Fruit fly (Drosophila melanogaster) whole organism, embryonic: ENCODE data around the gene Jhbp14.
A peak's percentile ranks its signal among the peaks of the same experiment; 100 is the strongest.

Experiments used
- Blimp-1 ChIP-seq: fragments of 200-800 bp; sonication (Bioruptor generic); optimal IDR thresholded peaks from 3 replicates; lab custom pipeline; 2018; ENCODE audit warnings: missing biosample characterization, missing genetic modification characterization, mild to moderate bottlenecking, moderate library complexity, missing genetic modification reagents
- CG10147 ChIP-seq: fragments of 200-800 bp; sonication (Bioruptor generic); optimal IDR thresholded peaks from 2 replicates; lab custom pipeline; 2019; ENCODE audit warnings: missing biosample characterization, mild to moderate bottlenecking, missing genetic modification characterization, moderate library complexity
- CG11085 ChIP-seq: fragments of 200-800 bp; sonication (Bioruptor generic); IDR thresholded peaks from 2 replicates; pipeline ENCODE4 v1.3.6; 2022; ENCODE audit warnings: missing biosample characterization, missing genetic modification characterization
- CG11456 ChIP-seq: fragments of 200-800 bp; sonication (Bioruptor generic); IDR thresholded peaks from 3 replicates; pipeline ENCODE4 v1.3.6; 2022; ENCODE audit warnings: missing biosample characterization, missing genetic modification characterization
- CG11504 ChIP-seq: fragments of 200-800 bp; sonication (Bioruptor generic); optimal IDR thresholded peaks from 3 replicates; lab custom pipeline; 2019; ENCODE audit warnings: missing biosample characterization, mild to moderate bottlenecking, missing genetic modification characterization, moderate library complexity
- CG11723 ChIP-seq: fragments of 200-800 bp; sonication (Bioruptor generic); optimal IDR thresholded peaks from 2 replicates; lab custom pipeline; 2017; ENCODE audit warnings: missing biosample characterization, mild to moderate bottlenecking, missing genetic modification characterization
- CG12104 ChIP-seq: fragments of 200-800 bp; sonication (Bioruptor generic); optimal IDR thresholded peaks from 3 replicates; lab custom pipeline; 2016; ENCODE audit warnings: missing biosample characterization, missing genetic modification characterization
- CG13287 ChIP-seq: fragments of 200-800 bp; sonication (Bioruptor generic); IDR thresholded peaks from 2 replicates; pipeline ENCODE4 v1.3.6; 2022; ENCODE audit warnings: missing biosample characterization, missing genetic modification characterization; ENCODE audit not compliant: partially characterized antibody
- CG13775 ChIP-seq: fragments of 200-800 bp; sonication (Bioruptor generic); optimal IDR thresholded peaks from 3 replicates; lab custom pipeline; 2017; ENCODE audit warnings: missing biosample characterization, mild to moderate bottlenecking, missing genetic modification characterization
- CG14667 ChIP-seq: fragments of 200-800 bp; sonication (Bioruptor generic); IDR thresholded peaks from 2 replicates; pipeline ENCODE4 v1.3.6; 2022; ENCODE audit warnings: missing biosample characterization, missing genetic modification characterization
- CG15601 ChIP-seq: fragments of 200-800 bp; sonication (Bioruptor generic); optimal IDR thresholded peaks from 3 replicates; lab custom pipeline; 2019; ENCODE audit warnings: missing biosample characterization, mild to moderate bottlenecking, missing genetic modification characterization, moderate library complexity
- CG17829 ChIP-seq: fragments of 200-800 bp; optimal IDR thresholded peaks from 2 replicates; lab custom pipeline; 2019; ENCODE audit warnings: missing biosample characterization, mild to moderate bottlenecking, missing genetic modification characterization, moderate library complexity
- CG2875 ChIP-seq: fragments of 200-800 bp; sonication (Bioruptor generic); optimal IDR thresholded peaks from 2 replicates; lab custom pipeline; 2017; ENCODE audit warnings: missing biosample characterization, mild to moderate bottlenecking, missing genetic modification characterization, missing genetic modification reagents
- CG32532 ChIP-seq: fragments of 200-800 bp; sonication (Bioruptor generic); IDR thresholded peaks from 2 replicates; pipeline ENCODE4 v1.3.6; 2022; ENCODE audit warnings: missing biosample characterization, missing genetic modification characterization
- CG33213 ChIP-seq: fragments of 200-800 bp; sonication (Bioruptor generic); optimal IDR thresholded peaks from 3 replicates; lab custom pipeline; 2016; ENCODE audit warnings: missing biosample characterization, missing genetic modification characterization
- CG34422 ChIP-seq: fragments of 200-800 bp; sonication (Bioruptor generic); IDR thresholded peaks from 3 replicates; pipeline ENCODE4 v1.3.6; 2022; ENCODE audit warnings: missing biosample characterization, missing genetic modification characterization
- CG5180 ChIP-seq: fragments of 200-800 bp; sonication (Bioruptor generic); optimal IDR thresholded peaks from 3 replicates; lab custom pipeline; 2017; ENCODE audit warnings: missing biosample characterization, missing genetic modification characterization, mild to moderate bottlenecking, moderate library complexity, missing genetic modification reagents
- CG7963 ChIP-seq: fragments of 200-800 bp; sonication (Bioruptor generic); IDR thresholded peaks from 3 replicates; pipeline ENCODE4 v1.3.6; 2022; ENCODE audit warnings: missing biosample characterization, missing genetic modification characterization; ENCODE audit not compliant: partially characterized antibody
- CG8281 ChIP-seq: fragments of 200-800 bp; sonication (Bioruptor generic); optimal IDR thresholded peaks from 2 replicates; lab custom pipeline; 2018; ENCODE audit warnings: missing biosample characterization, mild to moderate bottlenecking, missing genetic modification characterization, moderate library complexity
- CG8388 ChIP-seq: fragments of 200-800 bp; sonication (Bioruptor generic); optimal IDR thresholded peaks from 2 replicates; lab custom pipeline; 2019; ENCODE audit warnings: missing biosample characterization, mild to moderate bottlenecking, missing genetic modification characterization, moderate library complexity
- CG9609 ChIP-seq: fragments of 200-800 bp; sonication (Bioruptor generic); optimal IDR thresholded peaks from 3 replicates; lab custom pipeline; 2016; ENCODE audit warnings: missing biosample characterization, missing genetic modification characterization
- CkIIα-i1 ChIP-seq: fragments of 200-800 bp; sonication (Bioruptor generic); IDR thresholded peaks from 2 replicates; pipeline ENCODE4 v1.3.6; 2022; ENCODE audit warnings: missing biosample characterization, missing genetic modification characterization
- Dek ChIP-seq: fragments of 200-800 bp; sonication (Bioruptor generic); optimal IDR thresholded peaks from 3 replicates; lab custom pipeline; 2019; ENCODE audit warnings: missing biosample characterization, mild to moderate bottlenecking, missing genetic modification characterization, moderate library complexity
- Drgx ChIP-seq: fragments of 200-800 bp; sonication (Bioruptor generic); IDR thresholded peaks from 2 replicates; pipeline ENCODE4 v1.3.6; 2022; ENCODE audit warnings: missing biosample characterization, missing genetic modification characterization
- Elba2 ChIP-seq: fragments of 200-800 bp; sonication (Bioruptor generic); optimal IDR thresholded peaks from 3 replicates; lab custom pipeline; 2016; ENCODE audit warnings: missing biosample characterization, missing genetic modification characterization
- Ets65A ChIP-seq: fragments of 200-800 bp; sonication (Bioruptor generic); peaks from one replicate; lab custom pipeline; 2016; ENCODE audit warnings: missing biosample characterization, missing genetic modification characterization
- Jarid2 ChIP-seq: fragments of 200-800 bp; sonication (Bioruptor generic); optimal IDR thresholded peaks from 3 replicates; lab custom pipeline; 2017; ENCODE audit warnings: mild to moderate bottlenecking, missing biosample characterization, missing genetic modification reagents, missing genetic modification characterization
- Kr ChIP-seq: fragments of 200-800 bp; sonication (Bioruptor generic); optimal IDR thresholded peaks from 2 replicates; lab custom pipeline; 2017; ENCODE audit warnings: missing biosample characterization, mild to moderate bottlenecking, missing genetic modification characterization
- Lpt ChIP-seq: fragments of >200 bp; optimal IDR thresholded peaks from 2 replicates; lab custom pipeline; 2018; ENCODE audit warnings: missing biosample characterization, missing genetic modification characterization
- Med ChIP-seq: fragments of 200-800 bp; sonication (Bioruptor generic); peaks from one replicate; lab custom pipeline; 2016; ENCODE audit warnings: missing biosample characterization, missing genetic modification characterization, mild to moderate bottlenecking, inconsistent platforms, moderate library complexity
- Oli ChIP-seq: fragments of 200-800 bp; sonication (Bioruptor generic); optimal IDR thresholded peaks from 2 replicates; lab custom pipeline; 2018; ENCODE audit warnings: missing biosample characterization, mild to moderate bottlenecking, missing genetic modification characterization, moderate library complexity
- Six4 ChIP-seq: fragments of 200-800 bp; sonication (Bioruptor generic); optimal IDR thresholded peaks from 2 replicates; lab custom pipeline; 2016; ENCODE audit warnings: missing biosample characterization, missing genetic modification characterization
- Usf ChIP-seq: fragments of 200-800 bp; sonication (Bioruptor generic); optimal IDR thresholded peaks from 2 replicates; lab custom pipeline; 2017; ENCODE audit warnings: missing genotype, missing biosample characterization, missing genetic modification characterization
- Xrp1 ChIP-seq: fragments of 200-800 bp; sonication (Bioruptor generic); IDR thresholded peaks from 2 replicates; pipeline ENCODE4 v1.3.6; 2022; ENCODE audit warnings: missing biosample characterization, missing genetic modification characterization
- chn ChIP-seq: fragments of 200-800 bp; sonication (Bioruptor generic); optimal IDR thresholded peaks from 2 replicates; lab custom pipeline; 2016; ENCODE audit warnings: missing biosample characterization, missing genetic modification characterization
- ci ChIP-seq: fragments of 200-800 bp; sonication (Bioruptor generic); IDR thresholded peaks from 3 replicates; pipeline ENCODE4 v1.3.6; 2022; ENCODE audit warnings: missing biosample characterization, missing genetic modification characterization
- eyg ChIP-seq: fragments of 200-800 bp; sonication (Bioruptor generic); optimal IDR thresholded peaks from 3 replicates; lab custom pipeline; 2016; ENCODE audit warnings: missing biosample characterization, missing genetic modification characterization
- ham ChIP-seq: fragments of 200-800 bp; sonication (Bioruptor generic); IDR thresholded peaks from 2 replicates; pipeline ENCODE4 v1.3.6; 2022; ENCODE audit warnings: missing biosample characterization, missing genetic modification characterization
- her ChIP-seq: fragments of 200-800 bp; sonication (Bioruptor generic); optimal IDR thresholded peaks from 2 replicates; lab custom pipeline; 2016; ENCODE audit warnings: missing biosample characterization, missing genetic modification characterization
- jing ChIP-seq: fragments of 200-800 bp; sonication (Bioruptor generic); optimal IDR thresholded peaks from 2 replicates; lab custom pipeline; 2018; ENCODE audit warnings: missing biosample characterization, mild to moderate bottlenecking, missing genetic modification characterization
- lmd ChIP-seq: fragments of 200-800 bp; sonication (Bioruptor generic); IDR thresholded peaks from 2 replicates; pipeline ENCODE4 v1.3.6; 2022; ENCODE audit warnings: missing biosample characterization, missing genetic modification characterization
- onecut ChIP-seq: fragments of 200-800 bp; sonication (Bioruptor generic); IDR thresholded peaks from 2 replicates; pipeline ENCODE4 v1.3.6; 2022; ENCODE audit warnings: missing biosample characterization, missing genetic modification characterization
- peb ChIP-seq: fragments of 200-800 bp; sonication (Bioruptor generic); IDR thresholded peaks from 2 replicates; pipeline ENCODE4 v1.3.6; 2022; ENCODE audit warnings: missing biosample characterization, missing genetic modification characterization
- pnt ChIP-seq: fragments of 200-800 bp; sonication (Bioruptor generic); optimal IDR thresholded peaks from 3 replicates; lab custom pipeline; 2016; ENCODE audit warnings: missing biosample characterization, missing genetic modification characterization
- rib ChIP-seq: fragments of 200-800 bp; sonication (Bioruptor generic); IDR thresholded peaks from 2 replicates; pipeline ENCODE4 v1.3.6; 2022; ENCODE audit warnings: missing biosample characterization, missing genetic modification characterization
- row ChIP-seq: fragments of 200-800 bp; sonication (Bioruptor generic); IDR thresholded peaks from 3 replicates; pipeline ENCODE4 v1.3.6; 2022; ENCODE audit warnings: missing biosample characterization, missing genetic modification characterization
- sens ChIP-seq: fragments of 200-800 bp; sonication (Bioruptor generic); peaks from one replicate; lab custom pipeline; 2016; ENCODE audit warnings: missing biosample characterization, missing genetic modification characterization
- stwl ChIP-seq: fragments of 200-800 bp; sonication (Bioruptor generic); optimal IDR thresholded peaks from 3 replicates; lab custom pipeline; 2018; ENCODE audit warnings: missing biosample characterization, mild to moderate bottlenecking, missing genetic modification characterization, moderate library complexity
- zen2 ChIP-seq: fragments of 200-800 bp; sonication (Bioruptor generic); IDR thresholded peaks from 3 replicates; pipeline ENCODE4 v1.3.6; 2022; ENCODE audit warnings: missing biosample characterization, missing genetic modification characterization; ENCODE audit not compliant: partially characterized antibody

Gene Jhbp14

dm6 chr2L:13265776-13266175, 29.5 kb downstream of the Jhbp14 start, which contains the start of gene CG31848:
Gene CG31848, minus strand, starts transcription at chr2L:13265876.
- TF ChIP-seq onecut (GFP tag; lab: Robert Waterston, UW), result no peak
- TF ChIP-seq Lpt, result no peak
- TF ChIP-seq CG33213, result no peak
- no peak for TF ChIP-seq CG7963 (GFP tag; lab: Robert Waterston, UW)
- no peak for TF ChIP-seq eyg (GFP tag; lab: Kevin White, UChicago)
- TF ChIP-seq pnt, result no peak
- no peak for TF ChIP-seq jing (GFP tag; lab: Kevin White, UChicago)
- no peak for TF ChIP-seq her (GFP tag; lab: Kevin White, UChicago)
- TF ChIP-seq ham (GFP tag; lab: Robert Waterston, UW), result no peak
- no peak for TF ChIP-seq CG11085 (GFP tag; lab: Robert Waterston, UW)
- no peak for TF ChIP-seq ci (GFP tag; lab: Robert Waterston, UW)
- TF ChIP-seq Six4 (GFP tag; lab: Kevin White, UChicago), result no peak
- no peak for TF ChIP-seq CG10147 (GFP tag; lab: Kevin White, UChicago)
- TF ChIP-seq peb (GFP tag; lab: Robert Waterston, UW), result no peak
- no peak for TF ChIP-seq Usf (GFP tag; lab: Kevin White, UChicago)
- TF ChIP-seq Elba2 (GFP tag; lab: Kevin White, UChicago), result no peak
- no peak for TF ChIP-seq CG11723 (GFP tag; lab: Kevin White, UChicago)
- no peak for TF ChIP-seq CG13775 (GFP tag; lab: Kevin White, UChicago)
- TF ChIP-seq CG34422 (GFP tag; lab: Robert Waterston, UW), result no peak
- no peak for TF ChIP-seq CG8388 (GFP tag; lab: Kevin White, UChicago)

dm6 chr2L:13266627-13267026, 30.3 kb downstream of the Jhbp14 start:
- TF ChIP-seq Med (GFP tag; lab: Kevin White, UChicago) (peak; percentile 22), CG15601 (tag; lab: Kevin White, UChicago) (peak; percentile 5), CG12104 (GFP tag; lab: Kevin White, UChicago) (no peak), sens (GFP tag; lab: Kevin White, UChicago) (peak; percentile 55), row (GFP tag; lab: Robert Waterston, UW) (0 out of 3 replicates have a peak, but pooled peaks have one; percentile 21), Oli (tag; lab: Kevin White, UChicago) (no peak), Drgx (GFP tag; lab: Robert Waterston, UW) (peak; percentile 43; the same call in 1 of the 2 replicates), Ets65A (GFP tag; lab: Kevin White, UChicago) (peak; percentile 83), CG11504 (tag; lab: Kevin White, UChicago) (peak; percentile 96), CG14667 (GFP tag; lab: Robert Waterston, UW) (no peak), CG5180 (GFP tag; lab: Kevin White, UChicago) (peak; percentile 87), Jarid2 (GFP tag; lab: Kevin White, UChicago) (peak; percentile 13)

dm6 chr2L:13268040-13268652, 31.9 kb downstream of the Jhbp14 start:
- TF ChIP-seq zen2 (no peak), Dek (no peak), ham (GFP tag; lab: Robert Waterston, UW) (no peak), lmd (GFP tag; lab: Robert Waterston, UW) (0 out of 2 replicates have a peak, but pooled peaks have one; percentile 15), CG11456 (GFP tag; lab: Robert Waterston, UW) (no peak), rib (GFP tag; lab: Robert Waterston, UW) (no peak), CG13287 (GFP tag; lab: Robert Waterston, UW) (no peak), CkIIα-i1 (no peak), Xrp1 (GFP tag; lab: Robert Waterston, UW) (peak; percentile 31; the same call in 1 of the 2 replicates), chn (GFP tag; lab: Kevin White, UChicago) (no peak), Blimp-1 (GFP tag; lab: Kevin White, UChicago) (peak; percentile 5), CG32532 (GFP tag; lab: Robert Waterston, UW) (no peak), CG9609 (GFP tag; lab: Kevin White, UChicago) (no peak), CG2875 (GFP tag; lab: Kevin White, UChicago) (no peak), stwl (tag; lab: Kevin White, UChicago) (no peak), CG17829 (tag; lab: Kevin White, UChicago) (no peak), Kr (GFP tag; lab: Kevin White, UChicago) (no peak), CG8281 (tag; lab: Kevin White, UChicago) (no peak)
